Fruit fly (Drosophila melanogaster) whole organism, pupa: Measurements from ENCODE around the gene dnc.
A peak's percentile ranks its signal among the peaks of the same experiment; 100 is the strongest.

Source experiments
- CG17806 ChIP-seq: fragments of 200-800 bp; sonication (Bioruptor generic); optimal IDR thresholded peaks from 2 replicates; lab custom pipeline; 2018; ENCODE audit warnings: missing biosample characterization, mild to moderate bottlenecking, missing genetic modification characterization, moderate library complexity
- CG32121 ChIP-seq: fragments of 200-800 bp; sonication (Bioruptor generic); IDR thresholded peaks from 2 replicates; pipeline ENCODE4 v1.3.6; 2022; ENCODE audit warnings: missing biosample characterization, missing genetic modification characterization

DNA sequence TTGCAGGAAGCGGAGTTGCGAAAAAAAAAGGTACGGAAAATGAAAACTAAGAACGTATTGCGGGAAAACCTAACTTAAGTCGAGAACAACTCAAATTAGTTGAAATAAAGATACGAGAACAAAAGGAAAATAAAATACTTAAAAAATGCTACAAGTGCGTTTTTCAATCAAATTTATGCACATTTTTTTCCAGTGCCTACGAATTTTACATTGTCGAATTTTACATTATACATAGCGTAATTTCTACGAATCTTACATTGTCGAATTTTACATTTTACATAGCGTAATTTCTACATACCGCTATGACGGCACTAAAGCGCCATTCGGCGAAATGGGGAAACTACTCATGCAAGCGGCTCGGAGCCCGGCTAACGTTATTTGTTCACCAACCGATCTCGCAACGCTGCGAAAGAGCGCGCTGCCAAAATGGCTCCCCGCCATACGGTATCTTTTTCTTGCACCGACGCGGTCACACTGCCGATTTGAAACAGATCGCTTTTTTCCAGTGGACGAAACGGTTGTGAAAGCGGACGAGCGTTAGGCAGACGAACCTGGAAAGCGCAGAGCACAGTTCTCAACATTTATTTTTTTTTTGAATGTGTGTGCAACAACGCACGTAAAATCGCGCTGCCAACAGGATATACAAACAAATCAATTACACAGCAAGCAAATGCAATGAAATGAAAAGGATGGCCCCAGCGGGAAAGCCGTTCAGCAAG, 41.7 kb upstream of the dnc start, which contains the start of gene N:
- peak; percentile 16 for TF ChIP-seq CG17806 (tag; lab: Kevin White, UChicago)
- TF ChIP-seq CG32121 (GFP tag; lab: Robert Waterston, UW) = peak; percentile 55
